Worm (Caenorhabditis elegans) whole organism, L3 larva: ENCODE data around the gene elo-7.

ENCODE experiments used
- ZK546.5 ChIP-seq: sonication (generic microtip); optimal IDR thresholded peaks from 2 replicates; lab custom pipeline; 2017; ENCODE audit warnings: missing biosample characterization, missing genetic modification characterization
- elt-1 ChIP-seq: fragments of 150-350 bp; optimal IDR thresholded peaks from 2 replicates; lab custom pipeline; 2014; ENCODE audit warnings: missing biosample characterization, missing genetic modification characterization
- fkh-2 ChIP-seq: fragments of 150-350 bp; optimal IDR thresholded peaks from 2 replicates; lab custom pipeline; 2014; ENCODE audit warnings: missing biosample characterization, missing genetic modification reagents, missing genetic modification characterization
- hmg-11 ChIP-seq: sonication (generic microtip); optimal IDR thresholded peaks from 2 replicates; lab custom pipeline; 2016; ENCODE audit warnings: missing genetic modification characterization, missing compliant biosample characterization
- mdl-1 ChIP-seq: fragments of 150-350 bp; optimal IDR thresholded peaks from 2 replicates; lab custom pipeline; 2014; ENCODE audit warnings: missing biosample characterization, missing genetic modification characterization
- nhr-11 ChIP-seq: fragments of 150-350 bp; optimal IDR thresholded peaks from 2 replicates; lab custom pipeline; 2014; ENCODE audit warnings: missing biosample characterization, missing genetic modification characterization
- nhr-28 ChIP-seq: fragments of 150-350 bp; optimal IDR thresholded peaks from 2 replicates; lab custom pipeline; 2014; ENCODE audit warnings: missing biosample characterization, missing genetic modification characterization
- nhr-77 ChIP-seq: fragments of 150-350 bp; optimal IDR thresholded peaks from 2 replicates; lab custom pipeline; 2014; ENCODE audit warnings: missing biosample characterization, missing genetic modification characterization
- tbx-2 ChIP-seq: sonication (generic microtip); optimal IDR thresholded peaks from 2 replicates; lab custom pipeline; 2016; ENCODE audit warnings: mild to moderate bottlenecking, missing genetic modification characterization, missing compliant biosample characterization

- TF ChIP-seq ZK546.5 (tag; lab: Kevin White, UChicago) (no peak), elt-1 (tag; lab: Kevin White, UChicago) (no peak), hmg-11 (tag; lab: Kevin White, UChicago) (no peak), fkh-2 (no peak), nhr-77 (tag; lab: Kevin White, UChicago) (no peak), mdl-1 (no peak), tbx-2 (no peak), nhr-11 (tag; lab: Kevin White, UChicago) (no peak), nhr-28 (tag; lab: Kevin White, UChicago) (no peak)
Measured at ce11 chrIV:9480936-9481335, 48.8 kb upstream of the elo-7 start, which contains the start of gene cng-3.
